Fruit fly (Drosophila melanogaster): ENCODE measurements around the gene Pi3K21B.

DNA sequence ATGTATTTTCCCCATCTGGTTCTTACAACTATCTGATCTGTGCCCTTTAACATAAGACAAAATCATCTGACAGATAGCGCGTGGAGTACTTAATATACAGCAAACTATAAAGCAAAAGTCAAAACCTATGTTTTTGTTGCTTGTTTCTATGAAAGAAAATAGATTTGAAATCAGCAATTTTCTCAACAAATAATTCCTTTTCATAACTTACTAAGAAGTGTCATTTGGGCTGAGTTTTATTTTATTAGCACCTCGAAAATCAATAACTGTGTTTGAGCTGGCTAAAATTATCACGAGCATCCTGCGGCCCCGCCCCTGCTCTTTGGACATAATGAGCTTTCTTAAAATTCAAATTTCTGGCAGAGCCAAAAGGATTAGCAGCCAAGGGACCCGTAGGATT is 34.6 kb downstream of the Pi3K21B start, which contains the start of gene CG31921:
- TF ChIP-seq HLH106 (tag; optimal IDR thresholded peaks at IDR 0.05) = no peak
- TF ChIP-seq psq (GFP tag; optimal IDR thresholded peaks at IDR 0.05) = no peak
- TF ChIP-seq foxo (GFP tag; optimal IDR thresholded peaks at IDR 0.05) = no peak
- TF ChIP-seq h (GFP tag; optimal IDR thresholded peaks at IDR 0.05) = no peak
- no peak for TF ChIP-seq sv (GFP tag; optimal IDR thresholded peaks at IDR 0.05)
- TF ChIP-seq jim (GFP tag; optimal IDR thresholded peaks at IDR 0.05) = no peak
- TF ChIP-seq lola (GFP tag; optimal IDR thresholded peaks at IDR 0.05) = no peak
- no peak for TF ChIP-seq dmrt93B (GFP tag; optimal IDR thresholded peaks at IDR 0.05)
- no peak for TF ChIP-seq OdsH (GFP tag; optimal IDR thresholded peaks at IDR 0.05)
